Fruit fly (Drosophila melanogaster) whole organism, prepupa: ENCODE measurements around the gene kek6.

Experiments
- Blimp-1 ChIP-seq: fragments of 200-800 bp; sonication (Bioruptor generic); optimal IDR thresholded peaks from 3 replicates; lab custom pipeline; 2017; ENCODE audit warnings: missing biosample characterization, missing genetic modification characterization, mild to moderate bottlenecking, moderate library complexity, missing genetic modification reagents
- CG10631 ChIP-seq: fragments of 200-800 bp; sonication (Bioruptor generic); optimal IDR thresholded peaks from 2 replicates; lab custom pipeline; 2016; ENCODE audit warnings: missing biosample characterization, missing genetic modification characterization
- CG10669 ChIP-seq: fragments of 200-800 bp; sonication (Bioruptor generic); optimal IDR thresholded peaks from 3 replicates; lab custom pipeline; 2018; ENCODE audit warnings: missing biosample characterization, mild to moderate bottlenecking, missing genetic modification characterization, moderate library complexity
- CG11294 ChIP-seq: fragments of 200-800 bp; sonication (Bioruptor generic); IDR thresholded peaks from 2 replicates; pipeline ENCODE4 v1.3.6; 2022; ENCODE audit warnings: missing biosample characterization, missing genetic modification characterization
- CG11762 ChIP-seq: fragments of 200-800 bp; sonication (Bioruptor generic); optimal IDR thresholded peaks from 3 replicates; lab custom pipeline; 2016; ENCODE audit warnings: missing biosample characterization, missing genetic modification characterization; ENCODE audit not compliant: insufficient read depth
- CG11902 ChIP-seq: fragments of 200-800 bp; sonication (Bioruptor generic); optimal IDR thresholded peaks from 3 replicates; lab custom pipeline; 2016; ENCODE audit warnings: missing biosample characterization, missing genetic modification characterization
- CG15336 ChIP-seq: fragments of 200-800 bp; sonication (Bioruptor generic); IDR thresholded peaks from 2 replicates; pipeline ENCODE4 v1.3.6; 2022; ENCODE audit warnings: missing biosample characterization, missing genetic modification characterization
- CG1621 ChIP-seq: fragments of 200-800 bp; sonication (Bioruptor generic); optimal IDR thresholded peaks from 3 replicates; lab custom pipeline; 2018; ENCODE audit warnings: missing biosample characterization, mild to moderate bottlenecking, missing genetic modification characterization
- CG16779 ChIP-seq: fragments of 200-800 bp; sonication (Bioruptor generic); optimal IDR thresholded peaks from 3 replicates; lab custom pipeline; 2017; ENCODE audit warnings: missing biosample characterization, mild to moderate bottlenecking, missing genetic modification characterization
- CG3032 ChIP-seq: fragments of 200-800 bp; optimal IDR thresholded peaks from 2 replicates; lab custom pipeline; 2019; ENCODE audit warnings: missing biosample characterization, mild to moderate bottlenecking, missing genetic modification characterization, moderate library complexity
- CG31627 ChIP-seq: fragments of 200-800 bp; sonication (Bioruptor generic); optimal IDR thresholded peaks from 3 replicates; lab custom pipeline; 2016; ENCODE audit warnings: missing biosample characterization, missing genetic modification characterization
- CG34406 ChIP-seq: fragments of 200-800 bp; sonication (Bioruptor generic); optimal IDR thresholded peaks from 3 replicates; lab custom pipeline; 2016; ENCODE audit warnings: missing biosample characterization, missing genetic modification characterization
- CG4318 ChIP-seq: fragments of 200-800 bp; sonication (Bioruptor generic); optimal IDR thresholded peaks from 3 replicates; lab custom pipeline; 2017; ENCODE audit warnings: missing biosample characterization, mild to moderate bottlenecking, missing genetic modification characterization
- CG6163 ChIP-seq: fragments of 200-800 bp; sonication (Bioruptor generic); IDR thresholded peaks from 3 replicates; pipeline ENCODE4 v1.3.6; 2022; ENCODE audit warnings: missing biosample characterization, missing genetic modification characterization
- CG6276 ChIP-seq: fragments of 200-800 bp; sonication (Bioruptor generic); optimal IDR thresholded peaks from 2 replicates; lab custom pipeline; 2017; ENCODE audit warnings: missing biosample characterization, mild to moderate bottlenecking, missing genetic modification characterization
- CG6808 ChIP-seq: fragments of 200-800 bp; sonication (Bioruptor generic); optimal IDR thresholded peaks from 3 replicates; lab custom pipeline; 2017; ENCODE audit warnings: missing biosample characterization, missing genetic modification characterization, mild to moderate bottlenecking, moderate library complexity, missing genetic modification reagents
- CG6854 ChIP-seq: fragments of 200-800 bp; sonication (Bioruptor generic); optimal IDR thresholded peaks from 2 replicates; lab custom pipeline; 2017; ENCODE audit warnings: missing biosample characterization, mild to moderate bottlenecking, missing genetic modification characterization
- CG8119 ChIP-seq: fragments of 200-800 bp; sonication (Bioruptor generic); IDR thresholded peaks from 3 replicates; pipeline ENCODE4 v1.3.6; 2022; ENCODE audit warnings: missing biosample characterization, missing genetic modification characterization
- CG8319 ChIP-seq: fragments of 200-800 bp; sonication (Bioruptor generic); optimal IDR thresholded peaks from 3 replicates; lab custom pipeline; 2016; ENCODE audit warnings: missing biosample characterization, missing genetic modification characterization
- CG8632 ChIP-seq: fragments of 200-800 bp; sonication (Bioruptor generic); optimal IDR thresholded peaks from 3 replicates; lab custom pipeline; 2016; ENCODE audit warnings: missing biosample characterization, missing genetic modification characterization
- CG9139 ChIP-seq: fragments of 200-800 bp; sonication (Bioruptor generic); optimal IDR thresholded peaks from 3 replicates; lab custom pipeline; 2017; ENCODE audit warnings: missing biosample characterization, mild to moderate bottlenecking, missing genetic modification characterization
- Eip78C ChIP-seq: fragments of 200-800 bp; sonication (Bioruptor generic); peaks from one replicate; lab custom pipeline; 2016; ENCODE audit warnings: missing biosample characterization, missing genetic modification characterization
- Eip93F ChIP-seq: fragments of 200-800 bp; sonication (Bioruptor generic); optimal IDR thresholded peaks from 2 replicates; lab custom pipeline; 2016; ENCODE audit warnings: missing biosample characterization, mild to moderate bottlenecking, missing genetic modification characterization
- Ets21C ChIP-seq: fragments of 200-800 bp; sonication (Bioruptor generic); optimal IDR thresholded peaks from 3 replicates; lab custom pipeline; 2016; ENCODE audit warnings: missing biosample characterization, missing genetic modification characterization
- Ets96B ChIP-seq: fragments of 200-800 bp; optimal IDR thresholded peaks from 2 replicates; lab custom pipeline; 2019; ENCODE audit warnings: missing biosample characterization, mild to moderate bottlenecking, missing genetic modification characterization, moderate library complexity
- Gug ChIP-seq: fragments of 200-800 bp; sonication (Bioruptor generic); IDR thresholded peaks from 2 replicates; pipeline ENCODE4 v1.3.6; 2022; ENCODE audit warnings: missing biosample characterization, missing genetic modification characterization
- Hr38 ChIP-seq: sonication (Bioruptor generic); optimal IDR thresholded peaks from 2 replicates; lab custom pipeline; 2016; ENCODE audit warnings: missing biosample characterization, missing genetic modification characterization
- Lpt ChIP-seq: fragments of 200-800 bp; sonication (Bioruptor generic); optimal IDR thresholded peaks from 3 replicates; lab custom pipeline; 2016; ENCODE audit warnings: missing biosample characterization, missing genetic modification characterization
- Met ChIP-seq: fragments of 200-800 bp; sonication (Bioruptor generic); optimal IDR thresholded peaks from 3 replicates; lab custom pipeline; 2016; ENCODE audit warnings: missing biosample characterization, missing genetic modification characterization
- OdsH ChIP-seq: fragments of 200-800 bp; sonication (Bioruptor generic); optimal IDR thresholded peaks from 3 replicates; lab custom pipeline; 2016; ENCODE audit warnings: missing biosample characterization, missing genetic modification characterization
- Smox ChIP-seq: fragments of 200-800 bp; sonication (Bioruptor generic); optimal IDR thresholded peaks from 3 replicates; lab custom pipeline; 2016; ENCODE audit warnings: missing biosample characterization, missing genetic modification characterization
- Sox102F ChIP-seq: fragments of 200-800 bp; sonication (Bioruptor generic); optimal IDR thresholded peaks from 2 replicates; lab custom pipeline; 2016; ENCODE audit warnings: missing biosample characterization, mild to moderate bottlenecking, missing genetic modification characterization
- Sox15 ChIP-seq: fragments of 200-800 bp; sonication (Bioruptor generic); optimal IDR thresholded peaks from 3 replicates; lab custom pipeline; 2016; ENCODE audit warnings: missing biosample characterization, missing genetic modification characterization
- achi ChIP-seq: fragments of 200-800 bp; sonication (Bioruptor generic); optimal IDR thresholded peaks from 3 replicates; lab custom pipeline; 2016; ENCODE audit warnings: missing biosample characterization, missing genetic modification characterization
- acj6 ChIP-seq: fragments of 200-800 bp; sonication (Bioruptor generic); optimal IDR thresholded peaks from 3 replicates; lab custom pipeline; 2016; ENCODE audit warnings: missing biosample characterization, missing genetic modification characterization
- dsx ChIP-seq: fragments of 200-800 bp; optimal IDR thresholded peaks from 3 replicates; lab custom pipeline; 2019; ENCODE audit warnings: missing biosample characterization, mild to moderate bottlenecking, missing genetic modification characterization, moderate library complexity; ENCODE audit not compliant: poor library complexity, severe bottlenecking
- eg ChIP-seq: fragments of 200-800 bp; sonication (Bioruptor generic); IDR thresholded peaks from 3 replicates; pipeline ENCODE4 v1.3.6; 2022; ENCODE audit warnings: missing biosample characterization, missing genetic modification characterization
- esn ChIP-seq: fragments of 200-800 bp; sonication (Bioruptor generic); optimal IDR thresholded peaks from 2 replicates; lab custom pipeline; 2016; ENCODE audit warnings: missing biosample characterization, mild to moderate bottlenecking, missing genetic modification characterization, moderate library complexity
- fd59A ChIP-seq: fragments of 200-800 bp; sonication (Bioruptor generic); optimal IDR thresholded peaks from 2 replicates; lab custom pipeline; 2017; ENCODE audit warnings: missing biosample characterization, mild to moderate bottlenecking, missing genetic modification characterization, missing genetic modification reagents
- fd85E ChIP-seq: fragments of 200-800 bp; sonication (Bioruptor generic); optimal IDR thresholded peaks from 3 replicates; lab custom pipeline; 2016; ENCODE audit warnings: missing biosample characterization, missing genetic modification characterization
- fkh ChIP-seq: fragments of 200-800 bp; sonication (Bioruptor generic); optimal IDR thresholded peaks from 3 replicates; lab custom pipeline; 2017; ENCODE audit warnings: missing biosample characterization, mild to moderate bottlenecking, missing genetic modification characterization, moderate library complexity
- net ChIP-seq: fragments of 200-800 bp; sonication (Bioruptor generic); optimal IDR thresholded peaks from 3 replicates; lab custom pipeline; 2016; ENCODE audit warnings: missing biosample characterization, missing genetic modification characterization
- pdm3 ChIP-seq: fragments of 200-800 bp; sonication (Bioruptor generic); optimal IDR thresholded peaks from 3 replicates; lab custom pipeline; 2016; ENCODE audit warnings: missing biosample characterization, missing genetic modification characterization
- salr ChIP-seq, 2 experiments: fragments of 200-800 bp; sonication (Bioruptor generic); optimal IDR thresholded peaks; 3 replicates each; lab custom pipeline; 2016 to 2018; ENCODE audit warnings: missing biosample characterization in 2 of 2, missing genetic modification characterization in 2 of 2, mild to moderate bottlenecking in 1 of 2
- spab ChIP-seq: fragments of 200-800 bp; sonication (Bioruptor generic); optimal IDR thresholded peaks from 2 replicates; lab custom pipeline; 2017; ENCODE audit warnings: missing biosample characterization, mild to moderate bottlenecking, missing genetic modification characterization, missing genetic modification reagents
- ss ChIP-seq, 2 experiments: fragments of 200-800 bp; sonication (Bioruptor generic); optimal IDR thresholded peaks; 2 replicates in 1 of 2; 3 replicates in 1 of 2; lab custom pipeline; 2017 to 2018; ENCODE audit warnings: mild to moderate bottlenecking in 2 of 2, missing biosample characterization in 2 of 2, missing genetic modification characterization in 2 of 2, moderate library complexity in 1 of 2
- svp ChIP-seq: fragments of 200-800 bp; sonication (Bioruptor generic); peaks from one replicate; lab custom pipeline; 2016; ENCODE audit warnings: missing biosample characterization, missing genetic modification characterization
- topi ChIP-seq: fragments of 200-800 bp; sonication (Bioruptor generic); optimal IDR thresholded peaks from 3 replicates; lab custom pipeline; 2016; ENCODE audit warnings: missing biosample characterization, missing genetic modification characterization
- vri ChIP-seq: fragments of 200-800 bp; sonication (Bioruptor generic); optimal IDR thresholded peaks from 3 replicates; lab custom pipeline; 2016; ENCODE audit warnings: missing biosample characterization, mild to moderate bottlenecking, missing genetic modification characterization

kek6 gene

dm6 chr3R:31672675-31673074 lies 50.7 kb downstream of the kek6 start (continued):
- TF ChIP-seq fkh (no peak), svp (peak; percentile 87), dsx (GFP tag; lab: Kevin White, UChicago) (no peak), CG9139 (GFP tag; lab: Kevin White, UChicago) (no peak), salr (GFP tag; optimal IDR thresholded peaks at IDR 0.05; lab: Kevin White, UChicago) (no peak), CG8319 (GFP tag; lab: Kevin White, UChicago) (no peak), CG4318 (no peak), Lpt (GFP tag; lab: Kevin White, UChicago) (no peak), CG6808 (GFP tag; lab: Kevin White, UChicago) (no peak)

- TF ChIP-seq esn: peak; percentile 59
- TF ChIP-seq Lpt (GFP tag; lab: Kevin White, UChicago): peak; percentile 78
- TF ChIP-seq vri (GFP tag; lab: Kevin White, UChicago): peak; percentile 86
- no peak for TF ChIP-seq CG11902
- TF ChIP-seq CG10669 (GFP tag; lab: Kevin White, UChicago): no peak
- peak; percentile 89 for TF ChIP-seq Blimp-1 (GFP tag; lab: Kevin White, UChicago)
- TF ChIP-seq Ets96B (tag; lab: Kevin White, UChicago): peak; percentile 0
- peak; percentile 51 for TF ChIP-seq CG34406 (GFP tag; lab: Kevin White, UChicago)
- peak; percentile 49 for TF ChIP-seq Gug (GFP tag; lab: Robert Waterston, UW)
- TF ChIP-seq CG4318: no peak
- TF ChIP-seq spab (GFP tag; lab: Kevin White, UChicago): peak; percentile 2
- TF ChIP-seq CG9139 (GFP tag; lab: Kevin White, UChicago): no peak
- peak in 1 of 2 experiments; percentile 17 for TF ChIP-seq ss (GFP tag; optimal IDR thresholded peaks at IDR 0.05; lab: Kevin White, UChicago)
- TF ChIP-seq OdsH (GFP tag; lab: Kevin White, UChicago): peak; percentile 75
- TF ChIP-seq fd59A (GFP tag; lab: Kevin White, UChicago): no peak
- peak; percentile 33; the same call in 1 of the 2 replicates for TF ChIP-seq CG11294 (GFP tag; lab: Robert Waterston, UW)
- TF ChIP-seq CG1621: peak; percentile 42
- no peak for TF ChIP-seq Met (GFP tag; lab: Kevin White, UChicago)
- peak; percentile 6 for TF ChIP-seq CG3032 (tag; lab: Kevin White, UChicago)
- TF ChIP-seq salr (GFP tag; optimal IDR thresholded peaks at IDR 0.05; lab: Kevin White, UChicago): no peak
- TF ChIP-seq Smox: no peak
- peak; percentile 56 for TF ChIP-seq CG8632 (GFP tag; lab: Kevin White, UChicago)
- TF ChIP-seq fd85E (GFP tag; lab: Kevin White, UChicago): peak; percentile 32
- TF ChIP-seq CG31627: peak; percentile 56
- peak; percentile 93 for TF ChIP-seq Eip78C (GFP tag; lab: Kevin White, UChicago)
- no peak for TF ChIP-seq Ets21C (GFP tag; lab: Kevin White, UChicago)
- TF ChIP-seq achi (GFP tag; lab: Kevin White, UChicago): peak; percentile 52
- TF ChIP-seq CG8119 (GFP tag; lab: Robert Waterston, UW): peak; percentile 80
- TF ChIP-seq CG6808 (GFP tag; lab: Kevin White, UChicago): peak; percentile 29
- peak; percentile 83 for TF ChIP-seq CG15336 (GFP tag; lab: Robert Waterston, UW)
- peak; percentile 65 for TF ChIP-seq net (GFP tag; lab: Kevin White, UChicago)
- TF ChIP-seq Sox15 (GFP tag; lab: Kevin White, UChicago): peak; percentile 9
- peak; percentile 3 for TF ChIP-seq CG16779 (tag; lab: Kevin White, UChicago)
- peak; percentile 34 for TF ChIP-seq CG8319 (GFP tag; lab: Kevin White, UChicago)
- peak; percentile 70 for TF ChIP-seq CG6163 (GFP tag; lab: Robert Waterston, UW)
- TF ChIP-seq Hr38: no peak
- peak; percentile 80 for TF ChIP-seq eg (GFP tag; lab: Robert Waterston, UW)
- TF ChIP-seq CG11762 (GFP tag; lab: Kevin White, UChicago): peak; percentile 59
- no peak for TF ChIP-seq Eip93F
- TF ChIP-seq acj6: peak; percentile 51
- peak; percentile 53 for TF ChIP-seq CG6276 (GFP tag; lab: Kevin White, UChicago)
- TF ChIP-seq topi (GFP tag; lab: Kevin White, UChicago): peak; percentile 61
- TF ChIP-seq CG6854 (GFP tag; lab: Kevin White, UChicago): peak; percentile 55
- TF ChIP-seq Sox102F (GFP tag; lab: Kevin White, UChicago): peak; percentile 75
- no peak for TF ChIP-seq pdm3
- TF ChIP-seq svp: peak; percentile 94
- no peak for TF ChIP-seq CG10631 (GFP tag; lab: Kevin White, UChicago)
These were observed 57.9 kb downstream of the kek6 start, which contains the start of gene CG11550 for dm6 chr3R:31679830-31680294. TSS of gene CG11550 (minus strand) at chr3R:31679880.
